Worm (Caenorhabditis elegans): ENCODE measurements around the gene cyn-1.

cyn-1 gene

DNA sequence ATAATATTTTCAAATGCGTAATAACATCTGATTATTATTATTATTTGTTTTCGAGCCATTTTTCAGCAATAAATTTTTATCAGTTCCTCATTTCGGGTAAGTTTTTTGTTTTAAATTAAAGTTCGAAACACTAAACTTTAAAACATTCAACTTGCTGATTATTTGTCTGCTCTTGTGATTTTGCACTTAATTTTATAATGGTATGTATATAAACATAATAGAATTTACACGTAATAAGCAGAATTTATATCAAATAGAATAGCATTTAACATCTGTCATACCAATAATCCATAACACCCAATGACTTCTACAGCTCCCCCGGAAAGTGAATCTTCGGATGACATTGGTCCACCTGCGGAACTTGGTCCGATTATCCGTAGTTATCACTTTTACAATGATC, 22.8 kb upstream of the cyn-1 start, which contains the start of gene srm-4:
srm-4 (plus strand) TSS at position 301 of the 400 bp plus-strand sequence.
- TF ChIP-seq jun-1 (tag; optimal IDR thresholded peaks at IDR 0.05), result no peak
- TF ChIP-seq pqm-1 (tag; optimal IDR thresholded peaks at IDR 0.05), result no peak
- TF ChIP-seq irx-1 (tag; optimal IDR thresholded peaks at IDR 0.05), result no peak
- TF ChIP-seq mep-1 (tag; optimal IDR thresholded peaks at IDR 0.05), result no peak
- no peak for TF ChIP-seq nhr-76 (tag; optimal IDR thresholded peaks at IDR 0.05)
- no peak for TF ChIP-seq mef-2 (tag; optimal IDR thresholded peaks at IDR 0.05)
- no peak for TF ChIP-seq ztf-11 (tag; optimal IDR thresholded peaks at IDR 0.05)
- no peak for TF ChIP-seq unc-30 (tag; optimal IDR thresholded peaks at IDR 0.05)
- no peak for TF ChIP-seq nhr-85 (tag)
- no peak for TF ChIP-seq lin-35 (GFP tag; optimal IDR thresholded peaks at IDR 0.05)
- TF ChIP-seq unc-98 (GFP tag; IDR thresholded peaks at IDR 0.05), result no peak
- no peak for TF ChIP-seq ama-1 (optimal IDR thresholded peaks at IDR 0.05)
- no peak for TF ChIP-seq swsn-7 (tag; optimal IDR thresholded peaks at IDR 0.05)
- TF ChIP-seq blmp-1 (tag; optimal IDR thresholded peaks at IDR 0.05), result no peak
- no peak for TF ChIP-seq hlh-17 (GFP tag; optimal IDR thresholded peaks at IDR 0.05; ENCODE audit: borderline replicate concordance)
- no peak for TF ChIP-seq lin-39 (tag; optimal IDR thresholded peaks at IDR 0.05)
- no peak for TF ChIP-seq C34B4.2 (tag; optimal IDR thresholded peaks at IDR 0.05)
- TF ChIP-seq nhr-19 (GFP tag; conservative IDR thresholded peaks at IDR 0.05), result no peak

- TF ChIP-seq swsn-7 (tag; optimal IDR thresholded peaks at IDR 0.05), result no peak
- no peak for TF ChIP-seq fos-1 (tag; optimal IDR thresholded peaks at IDR 0.05)
- no peak for TF ChIP-seq ama-1 (optimal IDR thresholded peaks at IDR 0.05)
- peak; percentile 28 for TF ChIP-seq fkh-8 (tag; optimal IDR thresholded peaks at IDR 0.05)
- peak; percentile 7 for TF ChIP-seq nhr-71 (tag; optimal IDR thresholded peaks at IDR 0.05)
- TF ChIP-seq efl-3 (GFP tag; optimal IDR thresholded peaks at IDR 0.05), result no peak
Observed at ce11 chrV:14334901-14335300, 21.0 kb upstream of the cyn-1 start, which contains the start of gene srm-5. Gene srm-5, plus strand, starts transcription at chrV:14335201.

DNA sequence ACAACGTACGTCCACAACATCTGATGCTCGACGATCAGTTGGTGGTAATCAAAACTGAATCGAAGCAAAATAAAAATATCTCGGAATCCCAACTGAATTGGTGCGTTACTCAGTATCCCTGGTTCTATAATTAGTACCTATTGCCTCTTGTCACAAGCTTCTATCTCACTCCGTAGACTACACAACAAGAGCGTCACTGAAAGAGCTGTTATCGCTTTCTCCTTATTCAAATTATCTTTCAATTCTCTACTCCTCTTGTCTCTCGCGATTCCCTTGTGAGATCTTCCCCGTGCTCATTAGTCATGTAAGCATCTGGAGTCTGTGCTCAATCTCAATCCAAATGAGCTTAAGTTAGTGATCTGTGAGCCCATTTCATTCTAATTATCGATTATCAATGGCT, 19.2 kb upstream of the cyn-1 start, which contains the start of gene srm-6:
srm-6 (plus strand) TSS at position 301 of the 400 bp plus-strand sequence.
- no peak for TF ChIP-seq efl-1 (optimal IDR thresholded peaks at IDR 0.05)
- TF ChIP-seq efl-1 (GFP tag; optimal IDR thresholded peaks at IDR 0.05 in 1 of 2), result peak in 1 of 2 experiments; percentile 20
- TF ChIP-seq snu-23 (GFP tag; optimal IDR thresholded peaks at IDR 0.05), result no peak
- TF ChIP-seq ets-5 (GFP tag; IDR thresholded peaks at IDR 0.05), result no peak
- peak; percentile 15 for TF ChIP-seq nhr-71 (tag; optimal IDR thresholded peaks at IDR 0.05)
- peak; percentile 69 for TF ChIP-seq ceh-8 (GFP tag; optimal IDR thresholded peaks at IDR 0.05)
- peak; percentile 3 for TF ChIP-seq nhr-47 (tag; optimal IDR thresholded peaks at IDR 0.05)
- TF ChIP-seq F16B12.6 (tag; optimal IDR thresholded peaks at IDR 0.05), result no peak
- no peak for TF ChIP-seq mdl-1 (tag; optimal IDR thresholded peaks at IDR 0.05)
- TF ChIP-seq Y116A8C.19 (tag; optimal IDR thresholded peaks at IDR 0.05; ENCODE audit: borderline replicate concordance), result no peak
- peak; percentile 15 for TF ChIP-seq pax-3 (tag; optimal IDR thresholded peaks at IDR 0.05)
- peak; percentile 40 for TF ChIP-seq fkh-8 (tag; optimal IDR thresholded peaks at IDR 0.05)

ce11 chrV:14341672-14342071, 14.2 kb upstream of the cyn-1 start, which contains the start of gene F47B8.10:
Gene F47B8.10, plus strand, starts transcription at chrV:14341972.
- TF ChIP-seq sup-37 (GFP tag; optimal IDR thresholded peaks at IDR 0.05), result no peak
- no peak for TF ChIP-seq efl-1 (optimal IDR thresholded peaks at IDR 0.05)
- TF ChIP-seq efl-1 (GFP tag; optimal IDR thresholded peaks at IDR 0.05 in 1 of 2), result peak in 1 of 2 experiments; percentile 14
- TF ChIP-seq tlp-1 (tag; optimal IDR thresholded peaks at IDR 0.05), result no peak
- peak in 1 of 2 experiments; percentile 34 for TF ChIP-seq lin-35 (GFP tag; optimal IDR thresholded peaks at IDR 0.05)
- TF ChIP-seq fkh-10 (GFP tag; optimal IDR thresholded peaks at IDR 0.05), result no peak

DNA sequence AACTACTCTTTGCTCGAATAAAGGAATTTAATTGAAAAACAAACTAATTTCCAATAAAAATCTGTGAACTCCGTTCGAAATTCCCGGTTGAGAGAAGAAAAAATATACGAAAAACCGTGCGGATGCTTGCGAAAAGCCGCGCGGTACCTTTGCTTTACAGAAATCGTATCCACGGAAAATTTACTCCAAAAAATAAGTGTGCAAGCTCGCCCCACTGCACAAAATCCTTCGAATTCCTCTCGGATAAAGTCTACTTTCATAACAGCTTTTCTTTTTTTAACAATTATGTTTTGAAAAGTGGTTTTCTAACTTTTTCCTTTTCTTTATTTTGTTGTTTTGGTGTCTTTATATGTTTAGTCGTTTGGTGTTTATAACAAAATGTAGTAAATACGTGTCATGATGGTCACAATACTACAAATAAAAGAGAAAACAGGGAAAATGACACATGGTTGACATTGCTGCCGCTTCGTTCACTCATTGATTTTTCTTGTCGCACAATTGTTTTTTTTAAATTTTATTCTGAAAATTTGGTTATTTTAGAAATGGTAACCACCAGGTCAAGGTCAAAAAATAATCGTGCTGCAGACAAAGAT, 8.5 kb upstream of the cyn-1 start, which contains the start of gene cept-2:
cept-2 (plus strand) TSS at position 533 of the 593 bp plus-strand sequence.
- peak; percentile 87 to 88 for TF ChIP-seq lin-35 (GFP tag; optimal IDR thresholded peaks at IDR 0.05)
- peak; percentile 84 for TF ChIP-seq ceh-8 (GFP tag; optimal IDR thresholded peaks at IDR 0.05)
- peak; percentile 44; the same call in 1 of the 2 replicates for TF ChIP-seq unc-98 (GFP tag; IDR thresholded peaks at IDR 0.05)
- peak; percentile 89 for TF ChIP-seq sox-4 (tag; optimal IDR thresholded peaks at IDR 0.05)
- no peak for TF ChIP-seq nhr-84 (tag; optimal IDR thresholded peaks at IDR 0.05)
- TF ChIP-seq hlh-4 (tag; optimal IDR thresholded peaks at IDR 0.05), result no peak
- TF ChIP-seq mdl-1 (tag; optimal IDR thresholded peaks at IDR 0.05), result peak in 1 of 2 experiments; percentile 82
- no peak for TF ChIP-seq sptf-1 (tag; optimal IDR thresholded peaks at IDR 0.05)
- TF ChIP-seq blmp-1 (tag; optimal IDR thresholded peaks at IDR 0.05), result peak; percentile 91
- no peak for TF ChIP-seq pqm-1 (tag; optimal IDR thresholded peaks at IDR 0.05)
- peak; percentile 99 for TF ChIP-seq pax-3 (tag; optimal IDR thresholded peaks at IDR 0.05)
- TF ChIP-seq elt-3 (tag; optimal IDR thresholded peaks at IDR 0.05), result peak in 3 of 6 experiments; percentile 37 to 93 (median 76)
- no peak for TF ChIP-seq ces-1 (GFP tag; optimal IDR thresholded peaks at IDR 0.05)
- peak; percentile 92 for TF ChIP-seq isw-1 (GFP tag; IDR thresholded peaks at IDR 0.05)
- peak; percentile 96 for TF ChIP-seq lin-13 (GFP tag; optimal IDR thresholded peaks at IDR 0.05)
- TF ChIP-seq elt-2 (tag; optimal IDR thresholded peaks at IDR 0.05), result peak; percentile 46
- TF ChIP-seq mab-9 (GFP tag; IDR thresholded peaks at IDR 0.05), result peak; percentile 81

All from whole organism, L1 larva.